Fruit fly (Drosophila melanogaster): ENCODE data around the gene CG16743.

The CG16743 gene

DNA sequence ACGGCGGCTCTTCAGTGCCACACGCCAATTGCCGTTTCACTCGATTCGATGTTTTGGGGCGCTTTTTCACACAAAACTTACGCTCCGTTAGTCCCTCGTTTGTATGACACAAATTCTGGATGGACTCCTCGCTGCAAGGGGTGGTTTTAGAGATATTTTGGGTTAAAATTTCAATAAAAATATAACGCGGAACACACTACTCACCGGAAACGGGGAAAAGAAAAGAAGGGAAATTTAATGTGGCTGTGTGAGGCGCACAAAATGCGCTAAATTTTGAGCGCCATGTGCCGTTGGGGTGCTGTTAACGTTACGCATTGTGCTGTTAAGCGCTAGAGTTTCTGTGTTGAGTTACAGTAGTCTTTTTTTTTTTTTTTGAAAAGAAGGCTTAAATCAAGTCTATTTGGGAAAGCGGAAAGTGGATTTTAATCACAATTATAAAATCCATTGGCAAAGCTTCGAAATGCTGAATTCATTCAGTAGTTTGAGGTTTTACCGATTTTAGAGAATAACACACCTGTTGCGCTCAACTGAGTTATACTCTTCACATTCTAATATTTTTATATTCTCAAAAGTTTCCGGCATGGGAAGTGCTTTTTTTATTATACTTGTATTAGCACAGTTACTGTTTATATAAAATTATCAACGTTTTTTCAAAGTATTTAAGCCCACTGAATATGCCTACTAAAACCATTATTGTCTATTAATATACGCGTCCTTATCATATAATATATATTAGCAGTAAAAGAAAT, 32.0 kb downstream of the CG16743 start, which contains the start of gene RpL9 (continued):
- TF ChIP-seq CG4360 (GFP tag; IDR thresholded peaks at IDR 0.05) (peak; percentile 23), exex (tag; optimal IDR thresholded peaks at IDR 0.05) (peak; percentile 42), CG17912 (GFP tag; optimal IDR thresholded peaks at IDR 0.05) (peak; percentile 91), sens-2 (GFP tag; IDR thresholded peaks at IDR 0.05) (peak; percentile 84), ase (GFP tag; IDR thresholded peaks at IDR 0.05) (no peak; the same call in 2 of the 3 replicates), shn (GFP tag; optimal IDR thresholded peaks at IDR 0.05) (peak; percentile 25), bbx (GFP tag; IDR thresholded peaks at IDR 0.05; ENCODE audit: partially characterized antibody) (no peak), knrl (GFP tag; IDR thresholded peaks at IDR 0.05; ENCODE audit: partially characterized antibody) (no peak), emc (GFP tag; optimal IDR thresholded peaks at IDR 0.05) (peak; percentile 36), fd96Cb (tag; optimal IDR thresholded peaks at IDR 0.05) (no peak), Opbp (GFP tag; IDR thresholded peaks at IDR 0.05; ENCODE audit: partially characterized antibody) (no peak), zf30C (GFP tag; optimal IDR thresholded peaks at IDR 0.05) (peak; percentile 37), fu2 (GFP tag; optimal IDR thresholded peaks at IDR 0.05) (no peak), CG30403 (GFP tag; optimal IDR thresholded peaks at IDR 0.05) (no peak), CG10209 (GFP tag; optimal IDR thresholded peaks at IDR 0.05) (no peak), Dfd (GFP tag; optimal IDR thresholded peaks at IDR 0.05) (no peak), ato (GFP tag; IDR thresholded peaks at IDR 0.05; ENCODE audit: partially characterized antibody) (no peak), jigr1 (GFP tag; IDR thresholded peaks at IDR 0.05) (no peak), CG9817 (tag; optimal IDR thresholded peaks at IDR 0.05) (no peak), dimm (GFP tag; IDR thresholded peaks at IDR 0.05) (no peak), Gug (GFP tag; IDR thresholded peaks at IDR 0.05) (no peak), her (GFP tag; optimal IDR thresholded peaks at IDR 0.05) (peak; percentile 81), ftz-f1 (GFP tag; optimal IDR thresholded peaks at IDR 0.05) (no peak), nmo (GFP tag; optimal IDR thresholded peaks at IDR 0.05) (no peak), caup (GFP tag; optimal IDR thresholded peaks at IDR 0.05; ENCODE audit: severe bottlenecking) (peak; percentile 88), CG31388 (GFP tag; optimal IDR thresholded peaks at IDR 0.05) (no peak), hkb (optimal IDR thresholded peaks at IDR 0.05) (no peak), hkb (GFP tag; IDR thresholded peaks at IDR 0.05) (peak; percentile 83), D (optimal IDR thresholded peaks at IDR 0.05) (no peak), D (GFP tag; optimal IDR thresholded peaks at IDR 0.05) (peak; percentile 61), ara (GFP tag; IDR thresholded peaks at IDR 0.05) (peak; percentile 68; the same call in 1 of the 2 replicates), CG2875 (GFP tag; optimal IDR thresholded peaks at IDR 0.05) (peak; percentile 73), CG3065 (GFP tag; optimal IDR thresholded peaks at IDR 0.05) (no peak), Scr (GFP tag; IDR thresholded peaks at IDR 0.05; ENCODE audit: partially characterized antibody) (no peak), Asciz (GFP tag; optimal IDR thresholded peaks at IDR 0.05) (peak; percentile 78), cas (GFP tag; IDR thresholded peaks at IDR 0.05) (peak; percentile 25; the same call in 1 of the 2 replicates), dati (GFP tag; IDR thresholded peaks at IDR 0.05) (0 out of 2 replicates have a peak, but pooled peaks have one; percentile 35), slp2 (GFP tag; optimal IDR thresholded peaks at IDR 0.05) (peak; percentile 48), gce (GFP tag; IDR thresholded peaks at IDR 0.05) (peak; percentile 81; the same call in 2 of the 3 replicates), bsh (GFP tag; optimal IDR thresholded peaks at IDR 0.05) (peak in 1 of 2 experiments; percentile 65), CG13894 (tag; optimal IDR thresholded peaks at IDR 0.05) (no peak), CG3163 (GFP tag; optimal IDR thresholded peaks at IDR 0.05) (peak; percentile 8), sob (GFP tag; IDR thresholded peaks at IDR 0.05) (no peak; the same call in 1 of the 2 replicates), HmgD (GFP tag; optimal IDR thresholded peaks at IDR 0.05) (no peak), Ptx1 (GFP tag; IDR thresholded peaks at IDR 0.05) (no peak), CG15696 (tag; optimal IDR thresholded peaks at IDR 0.05) (no peak), CG8478 (optimal IDR thresholded peaks at IDR 0.05) (no peak), Mrtf (GFP tag; IDR thresholded peaks at IDR 0.05) (no peak), CG4282 (GFP tag; optimal IDR thresholded peaks at IDR 0.05) (no peak), Dp (GFP tag; optimal IDR thresholded peaks at IDR 0.05) (peak; percentile 19)
